Worm (Caenorhabditis elegans) whole organism, young adult: ENCODE results near the gene T11G6.5.
A peak's percentile ranks its signal among the peaks of the same experiment; 100 is the strongest.

ENCODE experiments used
- C06A6.2 ChIP-seq: fragments of 200-800 bp; sonication (Bioruptor generic); conservative IDR thresholded peaks from 2 replicates; pipeline ENCODE4 v1.3.6; 2022; ENCODE audit warnings: missing genetic modification characterization, missing compliant biosample characterization
- D2030.7 ChIP-seq: fragments of 200-800 bp; sonication (Bioruptor generic); IDR thresholded peaks from 2 replicates; pipeline ENCODE4 v1.3.6; 2022; ENCODE audit warnings: missing genetic modification reagents, missing genetic modification characterization, missing compliant biosample characterization
- K12H6.12 ChIP-seq: fragments of 200-800 bp; sonication (Bioruptor generic); optimal IDR thresholded peaks from 2 replicates; lab custom pipeline; 2018; ENCODE audit warnings: mild to moderate bottlenecking, missing genetic modification characterization, missing compliant biosample characterization
- Y53G8AR.9 ChIP-seq: fragments of 200-800 bp; sonication (Bioruptor generic); conservative IDR thresholded peaks from 2 replicates; pipeline ENCODE4 v1.3.6; 2022; ENCODE audit warnings: missing genetic modification reagents, missing genetic modification characterization, missing compliant biosample characterization
- ama-1 ChIP-seq, 3 experiments: fragments of 150-350 bp in 1 of 3; sonication (generic microtip) in 2 of 3; optimal IDR thresholded peaks; 2 replicates each; lab custom pipeline; 2014 to 2018; ENCODE audit warnings: missing biosample characterization in 2 of 3, missing genetic modification characterization in 2 of 3, missing genetic modification reagents in 2 of 3
- aptf-3 ChIP-seq: fragments of 200-800 bp; sonication (Bioruptor generic); IDR thresholded peaks from 2 replicates; pipeline ENCODE4 v1.3.6; 2022; ENCODE audit warnings: missing genetic modification characterization, missing compliant biosample characterization
- attf-3 ChIP-seq: fragments of 200-800 bp; sonication (Bioruptor generic); conservative IDR thresholded peaks from 2 replicates; pipeline ENCODE4 v1.3.6; 2022; ENCODE audit warnings: missing genetic modification reagents, missing genetic modification characterization, missing compliant biosample characterization
- bed-1 ChIP-seq: fragments of 200-800 bp; sonication (Bioruptor generic); IDR thresholded peaks from 2 replicates; pipeline ENCODE4 v1.3.6; 2022; ENCODE audit warnings: missing genetic modification reagents, missing genetic modification characterization, missing compliant biosample characterization
- bed-2 ChIP-seq: fragments of 200-800 bp; sonication (Bioruptor generic); IDR thresholded peaks from 2 replicates; pipeline ENCODE4 v1.3.6; 2022; ENCODE audit warnings: missing genetic modification reagents, missing genetic modification characterization, missing compliant biosample characterization
- ccch-3 ChIP-seq: fragments of 200-800 bp; sonication (Bioruptor generic); optimal IDR thresholded peaks from 2 replicates; lab custom pipeline; 2018; ENCODE audit warnings: mild to moderate bottlenecking, missing genetic modification characterization, missing compliant biosample characterization
- cebp-1 ChIP-seq, 2 experiments: fragments of 200-800 bp in 1 of 2; sonication (Bioruptor generic) in 1 of 2; sonication (generic microtip) in 1 of 2; IDR thresholded peaks in 1 of 2; optimal IDR thresholded peaks in 1 of 2; 2 replicates each; pipeline versions ENCODE4 v1.3.6 to Lab custom; 2017 to 2022; ENCODE audit warnings: missing compliant biosample characterization in 2 of 2, missing genetic modification characterization in 2 of 2, mild to moderate bottlenecking in 1 of 2, missing genetic modification reagents in 1 of 2, moderate library complexity in 1 of 2
- dox-1 ChIP-seq: fragments of 200-800 bp; sonication (Bioruptor generic); IDR thresholded peaks from 2 replicates; pipeline ENCODE4 v1.3.6; 2022; ENCODE audit warnings: missing genetic modification reagents, missing genetic modification characterization, missing compliant biosample characterization
- egl-18 ChIP-seq: fragments of 200-800 bp; sonication (Bioruptor generic); IDR thresholded peaks from 2 replicates; pipeline ENCODE4 v1.3.6; 2022; ENCODE audit warnings: missing genetic modification reagents, missing genetic modification characterization, missing compliant biosample characterization
- nhr-80 ChIP-seq: sonication (generic microtip); optimal IDR thresholded peaks from 2 replicates; lab custom pipeline; 2016; ENCODE audit warnings: missing genetic modification characterization, missing compliant biosample characterization
- pbrm-1 ChIP-seq: fragments of 200-800 bp; sonication (Bioruptor generic); IDR thresholded peaks from 2 replicates; pipeline ENCODE4 v1.3.6; 2022; ENCODE audit warnings: missing genetic modification reagents, missing genetic modification characterization, missing compliant biosample characterization
- rcor-1 ChIP-seq: fragments of 200-800 bp; sonication (Bioruptor generic); IDR thresholded peaks from 2 replicates; pipeline ENCODE4 v1.3.6; 2022; ENCODE audit warnings: missing genetic modification reagents, missing genetic modification characterization, missing compliant biosample characterization
- rec-8 ChIP-seq, 2 experiments: sonication (generic microtip); optimal IDR thresholded peaks; 2 replicates each; lab custom pipeline; 2016; ENCODE audit warnings: mild to moderate bottlenecking in 2 of 2, missing genetic modification characterization in 2 of 2, missing genetic modification reagents in 2 of 2, missing genotype in 2 of 2, missing biosample characterization in 1 of 2, missing compliant biosample characterization in 1 of 2, moderate library complexity in 1 of 2
- snpc-3.4 ChIP-seq: sonication (generic microtip); optimal IDR thresholded peaks from 2 replicates; lab custom pipeline; 2017; ENCODE audit warnings: missing genetic modification characterization, mild to moderate bottlenecking, missing compliant biosample characterization, antibody characterized with exemption, moderate library complexity, missing genotype, missing genetic modification reagents
- sptf-2 ChIP-seq: fragments of 200-800 bp; sonication (Bioruptor generic); optimal IDR thresholded peaks from 2 replicates; lab custom pipeline; 2018; ENCODE audit warnings: mild to moderate bottlenecking, missing genetic modification characterization, missing compliant biosample characterization
- tlf-1 ChIP-seq: fragments of 200-800 bp; sonication (Bioruptor generic); optimal IDR thresholded peaks from 2 replicates; lab custom pipeline; 2018; ENCODE audit warnings: mild to moderate bottlenecking, missing genetic modification characterization, missing compliant biosample characterization
- ztf-18 ChIP-seq: sonication (generic microtip); optimal IDR thresholded peaks from 2 replicates; lab custom pipeline; 2016; ENCODE audit warnings: missing genotype, mild to moderate bottlenecking, missing genetic modification characterization, missing compliant biosample characterization
- ztf-28 ChIP-seq: fragments of 200-800 bp; sonication (Bioruptor generic); IDR thresholded peaks from 2 replicates; pipeline ENCODE4 v1.3.6; 2022; ENCODE audit warnings: missing genetic modification reagents, missing genetic modification characterization, missing compliant biosample characterization

Gene T11G6.5

ce11 chrIV:10798604-10799003, 44.0 kb downstream of the T11G6.5 start:
- no peak for TF ChIP-seq tlf-1 (GFP tag; lab: Kevin White, UChicago)
- no peak for TF ChIP-seq dox-1 (GFP tag; lab: Robert Waterston, UW)
- TF ChIP-seq, all 124 proteins: peak for 0

ce11 chrIV:10796707-10797106, 45.8 kb downstream of the T11G6.5 start:
- peak; percentile 45 for TF ChIP-seq nhr-80 (tag; lab: Kevin White, UChicago)
- no peak for TF ChIP-seq rec-8 (tag; optimal IDR thresholded peaks at IDR 0.05; lab: Kevin White, UChicago)

- TF ChIP-seq nhr-80 (tag; lab: Kevin White, UChicago) = peak; percentile 66
- TF ChIP-seq aptf-3 (GFP tag; lab: Robert Waterston, UW) = no peak
Observed at ce11 chrIV:10795678-10796077, 46.9 kb downstream of the T11G6.5 start.

- TF ChIP-seq egl-18 (GFP tag; lab: Robert Waterston, UW) (no peak), ztf-18 (tag; lab: Kevin White, UChicago) (no peak), ama-1 (optimal IDR thresholded peaks at IDR 0.05; lab: Kevin White, UChicago) (no peak), ama-1 (GFP tag; optimal IDR thresholded peaks at IDR 0.05; lab: Kevin White, UChicago) (no peak), K12H6.12 (no peak), rcor-1 (no peak), attf-3 (GFP tag; lab: Robert Waterston, UW) (no peak), C06A6.2 (no peak), ztf-28 (no peak), pbrm-1 (GFP tag; lab: Robert Waterston, UW) (no peak), cebp-1 (GFP tag; IDR thresholded peaks at IDR 0.05; lab: Robert Waterston, UW) (no peak), cebp-1 (tag; optimal IDR thresholded peaks at IDR 0.05; lab: Kevin White, UChicago) (no peak), bed-2 (GFP tag; lab: Robert Waterston, UW) (no peak), snpc-3.4 (tag; lab: Kevin White, UChicago) (no peak), D2030.7 (GFP tag; lab: Robert Waterston, UW) (no peak), ccch-3 (GFP tag; lab: Kevin White, UChicago) (no peak)
- TF ChIP-seq, all 124 proteins: peak for 0
Observed at ce11 chrIV:10790353-10790752, 52.2 kb downstream of the T11G6.5 start, which contains the start of gene pept-2. TSS of gene pept-2 (plus strand) at chrIV:10790653.

ce11 chrIV:10786731-10787130, 55.8 kb downstream of the T11G6.5 start, which contains the start of gene srd-7:
TSS of gene srd-7 (minus strand) at chrIV:10786831.
- TF ChIP-seq K12H6.12 = no peak
- no peak for TF ChIP-seq rcor-1
- TF ChIP-seq bed-1 (GFP tag; lab: Robert Waterston, UW) = no peak
- TF ChIP-seq Y53G8AR.9 (GFP tag; lab: Robert Waterston, UW) = no peak
- no peak for TF ChIP-seq sptf-2
- TF ChIP-seq D2030.7 (GFP tag; lab: Robert Waterston, UW) = no peak
